Worm (Caenorhabditis elegans): ENCODE results near the gene srz-10.
"Not testable (repeated sequence)": the region's sequence is repeated elsewhere in the genome, so short reads cannot be mapped to it uniquely, and the experiment has no call there.

The srz-10 gene

DNA sequence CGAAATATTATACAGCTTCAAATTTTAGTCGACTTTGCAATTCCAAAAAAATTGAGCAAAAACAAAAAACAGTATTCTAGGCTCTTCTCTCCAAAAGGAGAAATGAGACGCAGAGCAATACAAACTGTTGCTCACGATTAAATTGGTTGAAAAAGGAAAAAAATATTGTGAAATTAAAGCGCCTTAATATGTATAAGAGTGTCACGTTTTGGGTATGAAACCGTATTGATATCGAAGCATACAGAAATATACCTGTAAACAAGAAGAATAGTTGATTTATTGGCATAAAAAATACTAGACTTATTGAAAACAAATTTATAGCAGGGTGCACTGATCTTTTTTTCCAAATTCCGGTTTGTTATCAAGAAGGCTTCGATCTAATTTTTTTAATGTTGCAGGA lies 43.1 kb downstream of the srz-10 start, which contains the start of gene M01B2.13:
M01B2.13 (minus strand) TSS at position 101 of the 400 bp plus-strand sequence.
- TF ChIP-seq mdl-1 (tag; optimal IDR thresholded peaks at IDR 0.05) (no peak), nhr-237 (tag; optimal IDR thresholded peaks at IDR 0.05) (no peak), snpc-4 (tag; optimal IDR thresholded peaks at IDR 0.05) (no peak), sma-3 (GFP tag; optimal IDR thresholded peaks at IDR 0.05) (no peak), mbf-1 (tag; optimal IDR thresholded peaks at IDR 0.05) (no peak), ZK546.5 (tag; optimal IDR thresholded peaks at IDR 0.05) (no peak)

DNA sequence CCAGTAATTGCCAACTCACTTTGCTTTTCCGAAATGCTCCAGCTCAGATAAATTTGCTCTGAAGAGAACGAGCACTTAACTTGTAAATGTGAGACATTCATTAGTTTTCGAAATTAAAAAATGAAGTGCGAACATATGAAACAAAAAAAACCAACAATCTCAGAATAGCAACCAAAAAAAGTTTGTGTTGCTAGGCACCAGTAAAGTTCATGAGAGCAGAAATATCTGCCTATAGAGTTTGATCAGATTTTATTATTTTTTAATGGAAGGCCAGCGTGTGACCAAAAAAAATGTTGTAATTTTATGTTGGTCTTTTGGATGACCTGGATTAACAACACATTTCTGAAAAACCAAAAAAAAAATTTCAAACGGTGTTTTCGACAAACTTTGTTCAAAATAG lies 44.8 kb downstream of the srz-10 start, which contains the start of gene M01B2.12:
M01B2.12 (minus strand) TSS at position 101 of the 400 bp plus-strand sequence.
- TF ChIP-seq ztf-1 (GFP tag; conservative IDR thresholded peaks at IDR 0.05): no peak
- no peak for TF ChIP-seq nhr-237 (tag; optimal IDR thresholded peaks at IDR 0.05)
- TF ChIP-seq aly-2 (tag; optimal IDR thresholded peaks at IDR 0.05): no peak
- TF ChIP-seq nhr-129 (tag; optimal IDR thresholded peaks at IDR 0.05): no peak
- no peak for TF ChIP-seq C34F6.9 (tag; optimal IDR thresholded peaks at IDR 0.05)
- TF ChIP-seq nhr-25 (tag; optimal IDR thresholded peaks at IDR 0.05): no peak
- no peak for TF ChIP-seq R02D3.7 (tag; optimal IDR thresholded peaks at IDR 0.05)
- no peak for TF ChIP-seq nhr-21 (tag; optimal IDR thresholded peaks at IDR 0.05)
- TF ChIP-seq sma-3 (GFP tag; optimal IDR thresholded peaks at IDR 0.05): no peak
- no peak for TF ChIP-seq lin-11 (tag; optimal IDR thresholded peaks at IDR 0.05)
- TF ChIP-seq mdl-1 (tag; optimal IDR thresholded peaks at IDR 0.05): no peak
- no peak for TF ChIP-seq gmeb-1 (tag; optimal IDR thresholded peaks at IDR 0.05)
- TF ChIP-seq elt-1 (tag; optimal IDR thresholded peaks at IDR 0.05): no peak

DNA sequence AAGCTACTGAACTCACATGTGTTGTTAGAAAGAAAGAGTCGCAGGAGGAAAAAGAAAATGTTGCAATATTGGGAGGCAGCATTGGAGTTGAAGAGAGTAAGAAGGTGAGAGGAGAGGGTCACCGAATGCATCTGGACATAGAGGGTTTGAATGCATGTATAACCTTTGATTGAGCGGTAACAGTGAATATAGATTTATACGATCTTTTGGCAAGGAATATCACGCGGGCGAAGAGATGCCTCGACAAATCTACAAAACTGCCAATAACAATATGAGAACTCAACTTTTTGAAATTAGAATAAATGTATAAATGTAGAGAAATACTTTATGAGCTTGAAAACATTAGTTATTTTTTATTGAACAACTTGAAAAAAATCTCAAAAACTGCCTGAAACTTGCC lies 46.6 kb downstream of the srz-10 start, which contains the start of gene M01B2.10:
M01B2.10 (minus strand) TSS at position 101 of the 400 bp plus-strand sequence.
- TF ChIP-seq nhr-129 (tag; optimal IDR thresholded peaks at IDR 0.05); ama-1 (optimal IDR thresholded peaks at IDR 0.05); ztf-4 (tag; optimal IDR thresholded peaks at IDR 0.05): not testable (repeated sequence)

DNA sequence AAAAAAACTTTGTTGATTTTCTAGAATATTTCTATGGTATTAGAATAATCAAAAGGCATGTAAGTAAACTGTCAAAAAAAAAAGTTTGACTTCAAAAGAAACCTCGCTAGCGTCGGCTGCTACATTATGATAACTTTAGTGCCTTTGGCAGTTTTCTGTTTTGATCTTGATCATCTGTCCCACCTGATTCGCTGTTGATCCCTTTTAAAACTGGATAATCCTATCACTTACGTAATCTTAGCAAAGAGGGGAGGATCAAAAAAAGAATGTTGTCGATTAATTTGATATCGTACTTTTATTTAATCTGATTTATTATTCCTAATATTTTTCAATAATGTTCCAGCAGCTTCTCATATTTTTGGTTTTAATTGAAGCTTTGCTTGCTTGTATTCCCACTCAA lies 49.0 kb downstream of the srz-10 start, which contains the start of gene M01B2.8:
M01B2.8 (plus strand) TSS at position 301 of the 400 bp plus-strand sequence.
- TF ChIP-seq snpc-4 (tag; optimal IDR thresholded peaks at IDR 0.05) (no peak), peb-1 (tag; optimal IDR thresholded peaks at IDR 0.05) (no peak), egl-27 (tag; optimal IDR thresholded peaks at IDR 0.05) (no peak), blmp-1 (tag; optimal IDR thresholded peaks at IDR 0.05; ENCODE audit: insufficient read depth) (no peak), aly-2 (tag; optimal IDR thresholded peaks at IDR 0.05) (no peak), sma-3 (GFP tag; optimal IDR thresholded peaks at IDR 0.05) (no peak), gmeb-1 (tag; optimal IDR thresholded peaks at IDR 0.05) (no peak), nhr-11 (tag; optimal IDR thresholded peaks at IDR 0.05) (no peak), nhr-12 (tag; optimal IDR thresholded peaks at IDR 0.05) (no peak), unc-55 (GFP tag; optimal IDR thresholded peaks at IDR 0.05) (no peak), nhr-237 (tag; optimal IDR thresholded peaks at IDR 0.05) (no peak), lin-11 (tag; optimal IDR thresholded peaks at IDR 0.05) (no peak), F13H6.1 (tag; optimal IDR thresholded peaks at IDR 0.05) (no peak)

DNA sequence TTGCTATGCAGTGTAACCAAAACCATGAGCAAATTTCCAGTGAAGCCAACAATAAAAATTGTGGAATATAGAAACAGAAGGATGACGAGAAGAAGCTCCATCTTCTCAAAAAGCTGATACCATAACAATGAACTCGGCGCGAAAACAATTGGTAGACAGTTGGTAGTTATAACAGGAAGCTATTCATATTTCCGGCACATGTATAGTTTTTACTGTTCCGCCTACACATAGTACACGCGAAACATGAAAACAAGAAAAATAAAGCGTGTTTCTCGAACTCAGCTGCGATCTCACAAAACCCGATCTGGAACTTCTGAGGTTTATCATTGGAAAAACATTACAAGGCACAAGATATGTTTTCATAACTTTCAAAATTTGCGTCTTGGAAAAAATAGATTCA lies 49.8 kb downstream of the srz-10 start, which contains the start of gene srsx-37:
srsx-37 (minus strand) TSS at position 101 of the 400 bp plus-strand sequence.
- no peak for TF ChIP-seq nhr-237 (tag; optimal IDR thresholded peaks at IDR 0.05)
- no peak for TF ChIP-seq snpc-4 (tag; optimal IDR thresholded peaks at IDR 0.05)
- no peak for TF ChIP-seq F13H6.1 (tag; optimal IDR thresholded peaks at IDR 0.05)
- no peak for TF ChIP-seq nhr-12 (tag; optimal IDR thresholded peaks at IDR 0.05)
- TF ChIP-seq lsy-2 (tag; optimal IDR thresholded peaks at IDR 0.05): no peak
- no peak for TF ChIP-seq lin-11 (tag; optimal IDR thresholded peaks at IDR 0.05)
- TF ChIP-seq mbf-1 (tag; optimal IDR thresholded peaks at IDR 0.05): no peak
- no peak for TF ChIP-seq blmp-1 (tag; optimal IDR thresholded peaks at IDR 0.05; ENCODE audit: insufficient read depth)
- no peak for TF ChIP-seq elt-1 (tag; optimal IDR thresholded peaks at IDR 0.05)
- no peak for TF ChIP-seq ztf-11 (tag; optimal IDR thresholded peaks at IDR 0.05)
- no peak for TF ChIP-seq sma-9 (GFP tag; optimal IDR thresholded peaks at IDR 0.05)
- no peak for TF ChIP-seq sma-9 (tag; optimal IDR thresholded peaks at IDR 0.05)
- TF ChIP-seq peb-1 (tag; optimal IDR thresholded peaks at IDR 0.05): no peak
- no peak for TF ChIP-seq alr-1 (tag; optimal IDR thresholded peaks at IDR 0.05)
